Fruit fly (Drosophila melanogaster): ENCODE results near the gene CG34250.

Gene CG34250

dm6 chr3L:17473889-17474288, 2.1 kb upstream of the CG34250 start:
- TF ChIP-seq CG31627 (GFP tag; optimal IDR thresholded peaks at IDR 0.05) (no peak), CG10669 (GFP tag; optimal IDR thresholded peaks at IDR 0.05) (no peak), esn (GFP tag; optimal IDR thresholded peaks at IDR 0.05) (no peak), Hr39 (GFP tag; optimal IDR thresholded peaks at IDR 0.05) (no peak), Sox14 (GFP tag; optimal IDR thresholded peaks at IDR 0.05) (no peak), Met (GFP tag; optimal IDR thresholded peaks at IDR 0.05) (no peak), CG1621 (tag; optimal IDR thresholded peaks at IDR 0.05) (no peak)

dm6 chr3L:17474711-17475451, 1.1 kb upstream of the CG34250 start, which contains the start of the genes UQCR-Q and CG46525:
TSS of gene UQCR-Q (plus strand) at chr3L:17474761.
TSS of gene CG46525 (plus strand) at chr3L:17475220.
- TF ChIP-seq vri (GFP tag; optimal IDR thresholded peaks at IDR 0.05) (peak; percentile 83), CG1621 (tag; optimal IDR thresholded peaks at IDR 0.05) (no peak), CG8319 (GFP tag; optimal IDR thresholded peaks at IDR 0.05) (no peak)

- TF ChIP-seq CG32006 (GFP tag; optimal IDR thresholded peaks at IDR 0.05) (no peak), Hr4 (GFP tag; optimal IDR thresholded peaks at IDR 0.05) (no peak), Hr38 (GFP tag; optimal IDR thresholded peaks at IDR 0.05) (no peak), Sox14 (GFP tag; optimal IDR thresholded peaks at IDR 0.05) (no peak), CG11762 (GFP tag; optimal IDR thresholded peaks at IDR 0.05; ENCODE audit: insufficient read depth) (no peak), CG6163 (GFP tag; IDR thresholded peaks at IDR 0.05) (no peak), CG8632 (GFP tag; optimal IDR thresholded peaks at IDR 0.05) (no peak), OdsH (GFP tag; optimal IDR thresholded peaks at IDR 0.05) (no peak), CG4318 (GFP tag; optimal IDR thresholded peaks at IDR 0.05) (no peak), Lpt (GFP tag; optimal IDR thresholded peaks at IDR 0.05) (no peak), CG9139 (GFP tag; optimal IDR thresholded peaks at IDR 0.05) (no peak), CG6854 (GFP tag; optimal IDR thresholded peaks at IDR 0.05) (no peak), Sox15 (GFP tag; optimal IDR thresholded peaks at IDR 0.05) (no peak), dac (GFP tag; optimal IDR thresholded peaks at IDR 0.05) (no peak), Gug (GFP tag; IDR thresholded peaks at IDR 0.05) (no peak), CG1621 (tag; optimal IDR thresholded peaks at IDR 0.05) (no peak)
These were observed 474 bp downstream of the CG34250 start for dm6 chr3L:17476496-17476895.

- TF ChIP-seq topi (GFP tag; optimal IDR thresholded peaks at IDR 0.05) = no peak
These were observed 2.8 kb downstream of the CG34250 start, which contains the start of the genes CG13733 and qjt for dm6 chr3L:17478826-17479225. TSS of gene CG13733 (minus strand) at chr3L:17478926. TSS of gene qjt (plus strand) at chr3L:17479096.

- TF ChIP-seq Ets96B (tag; optimal IDR thresholded peaks at IDR 0.05) (peak; percentile 21), CG32006 (GFP tag; optimal IDR thresholded peaks at IDR 0.05) (peak; percentile 66), dac (GFP tag; optimal IDR thresholded peaks at IDR 0.05) (no peak), cyc (GFP tag; optimal IDR thresholded peaks at IDR 0.05) (peak; percentile 45), Blimp-1 (GFP tag; optimal IDR thresholded peaks at IDR 0.05) (peak; percentile 44), CG11294 (GFP tag; IDR thresholded peaks at IDR 0.05) (no peak; the same call in none of the 2 replicates), svp (GFP tag) (peak; percentile 87), dsx (GFP tag; optimal IDR thresholded peaks at IDR 0.05; ENCODE audit: poor library complexity, severe bottlenecking) (peak; percentile 49), Lpt (GFP tag; optimal IDR thresholded peaks at IDR 0.05) (peak; percentile 28), CG1621 (tag; optimal IDR thresholded peaks at IDR 0.05) (peak; percentile 62), CG10631 (GFP tag; optimal IDR thresholded peaks at IDR 0.05) (peak; percentile 23), CG11762 (GFP tag; optimal IDR thresholded peaks at IDR 0.05; ENCODE audit: insufficient read depth) (peak; percentile 31), Eip75B (GFP tag; optimal IDR thresholded peaks at IDR 0.05) (peak; percentile 54), CG7368 (GFP tag; optimal IDR thresholded peaks at IDR 0.05) (peak; percentile 72), Hr4 (GFP tag; optimal IDR thresholded peaks at IDR 0.05) (peak; percentile 62), Gug (GFP tag; IDR thresholded peaks at IDR 0.05) (no peak; the same call in none of the 2 replicates), CG15336 (GFP tag; IDR thresholded peaks at IDR 0.05) (peak; percentile 53; the same call in 1 of the 2 replicates), acj6 (GFP tag; optimal IDR thresholded peaks at IDR 0.05) (no peak), CG31627 (GFP tag; optimal IDR thresholded peaks at IDR 0.05) (peak; percentile 43), CG8319 (GFP tag; optimal IDR thresholded peaks at IDR 0.05) (no peak), topi (GFP tag; optimal IDR thresholded peaks at IDR 0.05) (peak; percentile 53), CG8632 (GFP tag; optimal IDR thresholded peaks at IDR 0.05) (peak; percentile 69), esn (GFP tag; optimal IDR thresholded peaks at IDR 0.05) (peak; percentile 67), CG4318 (GFP tag; optimal IDR thresholded peaks at IDR 0.05) (peak; percentile 8), CG11902 (GFP tag; optimal IDR thresholded peaks at IDR 0.05) (no peak), fkh (GFP tag; optimal IDR thresholded peaks at IDR 0.05) (peak; percentile 96), CG34406 (GFP tag; optimal IDR thresholded peaks at IDR 0.05) (peak; percentile 47), spab (GFP tag; optimal IDR thresholded peaks at IDR 0.05) (no peak), Sox14 (GFP tag; optimal IDR thresholded peaks at IDR 0.05) (peak; percentile 40), Hr38 (GFP tag; optimal IDR thresholded peaks at IDR 0.05) (no peak)
These were observed 9.3 kb downstream of the CG34250 start for dm6 chr3L:17485280-17485792.

Data from whole organism, prepupa.